Worm (Caenorhabditis elegans): ENCODE results near the gene T08D2.4.

DNA sequence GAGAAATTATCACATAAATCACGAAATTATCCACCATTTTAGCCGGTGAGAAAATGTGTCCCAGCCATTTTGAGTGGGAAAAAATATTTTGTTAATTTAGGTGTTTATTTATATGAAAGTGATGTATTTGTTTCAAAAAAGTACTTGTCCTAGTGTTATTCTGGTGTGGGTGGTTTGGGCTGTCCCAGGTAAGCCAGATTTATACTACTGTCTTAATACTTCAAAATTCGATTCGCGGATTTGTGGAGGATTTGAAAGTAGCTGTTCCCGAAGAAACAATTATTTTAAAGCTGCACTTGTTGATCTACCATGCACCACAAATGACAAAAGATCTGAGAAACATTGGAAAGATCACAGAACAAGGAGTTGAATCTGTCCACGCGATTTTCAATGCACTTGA lies 29.4 kb upstream of the T08D2.4 start, which contains the start of gene Y73B3A.11:
- TF ChIP-seq hmg-4 (GFP tag; optimal IDR thresholded peaks at IDR 0.05): no peak
- no peak for TF ChIP-seq scrt-1 (GFP tag; IDR thresholded peaks at IDR 0.05)
- TF ChIP-seq tra-4 (tag; optimal IDR thresholded peaks at IDR 0.05): no peak
